Worm (Caenorhabditis elegans) whole organism, L2 larva: Measurements from ENCODE around the gene T16G1.6.

ENCODE experiments used
- R02D3.7 ChIP-seq: fragments of 150-350 bp; optimal IDR thresholded peaks from 2 replicates; lab custom pipeline; 2014; ENCODE audit warnings: missing biosample characterization, missing genetic modification characterization
- Y55F3AM.14 ChIP-seq: fragments of 200-800 bp; sonication (Bioruptor generic); optimal IDR thresholded peaks from 2 replicates; lab custom pipeline; 2018; ENCODE audit warnings: mild to moderate bottlenecking, missing genetic modification characterization, missing compliant biosample characterization
- ZK546.5 ChIP-seq: sonication (generic microtip); optimal IDR thresholded peaks from 2 replicates; lab custom pipeline; 2017; ENCODE audit warnings: missing biosample characterization, missing genetic modification characterization
- alr-1 ChIP-seq: fragments of 150-350 bp; optimal IDR thresholded peaks from 2 replicates; lab custom pipeline; 2014; ENCODE audit warnings: missing biosample characterization, missing genetic modification characterization
- aly-2 ChIP-seq: fragments of 150-350 bp; optimal IDR thresholded peaks from 2 replicates; lab custom pipeline; 2014; ENCODE audit warnings: missing biosample characterization, missing genetic modification characterization
- ama-1 ChIP-seq: fragments of 150-350 bp; optimal IDR thresholded peaks from 2 replicates; lab custom pipeline; 2018; ENCODE audit warnings: inconsistent platforms
- blmp-1 ChIP-seq: sonication (generic microtip); optimal IDR thresholded peaks from 2 replicates; lab custom pipeline; 2017; ENCODE audit warnings: missing genetic modification characterization, mild to moderate bottlenecking, missing compliant biosample characterization, antibody characterized with exemption, moderate library complexity; ENCODE audit not compliant: insufficient read depth
- ceh-16 ChIP-seq: fragments of 150-350 bp; optimal IDR thresholded peaks from 2 replicates; lab custom pipeline; 2014; ENCODE audit warnings: missing biosample characterization, missing genetic modification characterization
- ceh-82 ChIP-seq: fragments of 150-350 bp; optimal IDR thresholded peaks from 2 replicates; lab custom pipeline; 2014; ENCODE audit warnings: missing biosample characterization, missing genetic modification characterization
- crh-2 ChIP-seq: sonication (generic microtip); optimal IDR thresholded peaks from 2 replicates; lab custom pipeline; 2017; ENCODE audit warnings: missing biosample characterization, missing genetic modification characterization
- dmd-4 ChIP-seq: sonication (generic microtip); optimal IDR thresholded peaks from 2 replicates; lab custom pipeline; 2017; ENCODE audit warnings: missing biosample characterization, missing genetic modification characterization
- egl-27 ChIP-seq: sonication (generic microtip); optimal IDR thresholded peaks from 3 replicates; lab custom pipeline; 2017; ENCODE audit warnings: missing biosample characterization, missing genetic modification reagents, missing genetic modification characterization
- elt-1 ChIP-seq: fragments of 150-350 bp; optimal IDR thresholded peaks from 2 replicates; lab custom pipeline; 2014; ENCODE audit warnings: missing biosample characterization, missing genetic modification characterization
- fos-1 ChIP-seq: fragments of 150-350 bp; optimal IDR thresholded peaks from 2 replicates; lab custom pipeline; 2014; ENCODE audit warnings: missing biosample characterization, missing genetic modification characterization
- lin-11 ChIP-seq: fragments of 150-350 bp; sonication (generic microtip); optimal IDR thresholded peaks from 2 replicates; lab custom pipeline; 2014; ENCODE audit warnings: missing biosample characterization, missing genetic modification characterization, inconsistent platforms, mixed read lengths
- lin-13 ChIP-seq: fragments of 150-350 bp; optimal IDR thresholded peaks from 2 replicates; lab custom pipeline; 2014; ENCODE audit warnings: missing biosample characterization, missing genetic modification reagents, missing genetic modification characterization
- mab-5 ChIP-seq: fragments of 150-350 bp; optimal IDR thresholded peaks from 2 replicates; lab custom pipeline; 2014; ENCODE audit warnings: missing biosample characterization, missing genetic modification characterization
- mbf-1 ChIP-seq: sonication (generic microtip); optimal IDR thresholded peaks from 2 replicates; lab custom pipeline; 2017; ENCODE audit warnings: missing biosample characterization, missing genetic modification characterization
- mdl-1 ChIP-seq, 2 experiments: fragments of 150-350 bp in 1 of 2; sonication (generic microtip) in 1 of 2; optimal IDR thresholded peaks; 2 replicates each; lab custom pipeline; 2017; ENCODE audit warnings: missing biosample characterization in 2 of 2, missing genetic modification characterization in 2 of 2
- nhr-11 ChIP-seq: fragments of 150-350 bp; optimal IDR thresholded peaks from 2 replicates; lab custom pipeline; 2014; ENCODE audit warnings: missing biosample characterization, missing genetic modification characterization
- nhr-12 ChIP-seq: fragments of 150-350 bp; optimal IDR thresholded peaks from 2 replicates; lab custom pipeline; 2014; ENCODE audit warnings: missing biosample characterization, missing genetic modification characterization
- nhr-129 ChIP-seq: fragments of 150-350 bp; optimal IDR thresholded peaks from 2 replicates; lab custom pipeline; 2014; ENCODE audit warnings: missing biosample characterization, missing genetic modification characterization
- nhr-21 ChIP-seq: fragments of 150-350 bp; optimal IDR thresholded peaks from 2 replicates; lab custom pipeline; 2014; ENCODE audit warnings: missing biosample characterization, missing genetic modification characterization
- nhr-23 ChIP-seq: fragments of 150-350 bp; optimal IDR thresholded peaks from 2 replicates; lab custom pipeline; 2014; ENCODE audit warnings: missing biosample characterization, missing genetic modification reagents, missing genetic modification characterization
- nhr-25 ChIP-seq: fragments of 150-350 bp; sonication (generic microtip); optimal IDR thresholded peaks from 3 replicates; lab custom pipeline; 2014; ENCODE audit warnings: missing biosample characterization, missing genetic modification characterization
- nhr-77 ChIP-seq: fragments of 150-350 bp; optimal IDR thresholded peaks from 2 replicates; lab custom pipeline; 2014; ENCODE audit warnings: missing biosample characterization, missing genetic modification characterization
- sem-4 ChIP-seq: fragments of 150-350 bp; optimal IDR thresholded peaks from 2 replicates; lab custom pipeline; 2014; ENCODE audit warnings: missing biosample characterization, missing genetic modification reagents, missing genetic modification characterization
- skn-1 ChIP-seq: sonication (generic microtip); optimal IDR thresholded peaks from 2 replicates; lab custom pipeline; 2017; ENCODE audit warnings: missing biosample characterization, missing genetic modification characterization
- sma-3 ChIP-seq: sonication (generic microtip); optimal IDR thresholded peaks from 2 replicates; lab custom pipeline; 2016; ENCODE audit warnings: missing genetic modification reagents, missing genetic modification characterization, missing compliant biosample characterization
- sma-9 ChIP-seq, 2 experiments: fragments of 150-350 bp in 1 of 2; sonication (generic microtip) in 1 of 2; optimal IDR thresholded peaks; 2 replicates each; lab custom pipeline; 2014 to 2016; ENCODE audit warnings: missing genetic modification characterization in 2 of 2, mild to moderate bottlenecking in 1 of 2, missing biosample characterization in 1 of 2, missing compliant biosample characterization in 1 of 2, missing genetic modification reagents in 1 of 2, moderate library complexity in 1 of 2
- snpc-4 ChIP-seq: fragments of 150-350 bp; optimal IDR thresholded peaks from 2 replicates; lab custom pipeline; 2014; ENCODE audit warnings: missing biosample characterization, missing genetic modification characterization
- unc-39 ChIP-seq: fragments of 150-350 bp; optimal IDR thresholded peaks from 2 replicates; lab custom pipeline; 2014; ENCODE audit warnings: missing biosample characterization, missing genetic modification characterization
- unc-55 ChIP-seq: fragments of 150-350 bp; sonication (generic microtip); optimal IDR thresholded peaks from 3 replicates; lab custom pipeline; 2014; ENCODE audit warnings: missing biosample characterization, missing genetic modification reagents, missing genetic modification characterization
- unc-62 ChIP-seq: fragments of 150-350 bp; optimal IDR thresholded peaks from 2 replicates; lab custom pipeline; 2014; ENCODE audit warnings: missing biosample characterization, missing genetic modification reagents, missing genetic modification characterization
- ztf-1 ChIP-seq: fragments of 200-800 bp; sonication (Bioruptor generic); conservative IDR thresholded peaks from 2 replicates; pipeline ENCODE4 v1.3.6; 2022; ENCODE audit warnings: missing genetic modification characterization, missing compliant biosample characterization
- ztf-11 ChIP-seq: sonication (generic microtip); optimal IDR thresholded peaks from 2 replicates; lab custom pipeline; 2017; ENCODE audit warnings: missing biosample characterization, missing genetic modification characterization
- ztf-4 ChIP-seq: fragments of 150-350 bp; optimal IDR thresholded peaks from 2 replicates; lab custom pipeline; 2014; ENCODE audit warnings: missing biosample characterization, missing genetic modification characterization

T16G1.6 gene

DNA sequence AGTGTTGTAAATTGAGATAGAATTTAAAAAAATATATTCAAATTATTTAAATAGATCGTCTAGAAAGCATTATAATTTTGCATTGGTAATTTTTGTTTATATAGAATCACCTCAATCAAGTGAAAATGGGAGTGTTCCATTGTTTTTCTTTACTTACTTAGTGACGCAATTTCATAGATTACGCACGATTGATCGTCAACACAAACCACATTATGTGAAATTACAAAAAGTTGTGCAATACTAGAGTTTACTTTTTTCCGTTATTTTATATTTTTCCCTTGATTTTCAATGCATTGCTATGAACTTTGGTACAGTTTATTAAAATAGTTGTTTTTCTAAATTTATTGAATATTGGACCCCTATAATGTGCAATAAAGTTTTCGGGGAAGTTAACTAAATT, 2.5 kb upstream of the T16G1.6 start, which contains the start of gene T16G1.5:
T16G1.5 (minus strand) TSS at position 119 of the 400 bp plus-strand sequence.
- no peak for TF ChIP-seq dmd-4
- TF ChIP-seq unc-39: no peak
- no peak for TF ChIP-seq sma-3
- no peak for TF ChIP-seq alr-1 (tag; lab: Kevin White, UChicago)
- peak; percentile 41 for TF ChIP-seq fos-1 (tag; lab: Kevin White, UChicago)

DNA sequence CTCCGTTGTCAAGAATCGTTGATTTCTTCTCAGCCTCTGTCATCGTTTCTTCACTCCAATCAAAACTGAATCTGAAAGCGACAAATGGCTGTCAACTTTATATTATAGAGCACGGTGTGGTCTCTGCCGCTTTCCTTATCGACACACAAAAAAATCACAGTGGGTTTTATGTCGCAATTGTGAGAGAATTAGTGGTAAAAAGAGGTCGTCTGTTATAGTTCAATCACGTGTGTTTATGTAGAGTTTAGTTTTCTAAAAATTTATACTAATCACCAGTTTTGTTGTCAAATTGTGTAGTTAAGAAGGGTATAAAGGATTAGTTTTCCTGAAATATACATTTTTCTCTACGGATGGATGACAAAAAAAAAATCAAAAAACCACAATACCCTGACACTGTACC, 2.0 kb downstream of the T16G1.6 start, which contains the start of gene T16G1.7:
T16G1.7 (minus strand) TSS at position 137 of the 400 bp plus-strand sequence.
- TF ChIP-seq ztf-1 (GFP tag; lab: Robert Waterston, UW): no peak
- TF ChIP-seq sma-9 (GFP tag; optimal IDR thresholded peaks at IDR 0.05; lab: Kevin White, UChicago): peak; percentile 72
- no peak for TF ChIP-seq sma-9 (tag; optimal IDR thresholded peaks at IDR 0.05; lab: Kevin White, UChicago)
- TF ChIP-seq fos-1 (tag; lab: Kevin White, UChicago): peak; percentile 67

DNA sequence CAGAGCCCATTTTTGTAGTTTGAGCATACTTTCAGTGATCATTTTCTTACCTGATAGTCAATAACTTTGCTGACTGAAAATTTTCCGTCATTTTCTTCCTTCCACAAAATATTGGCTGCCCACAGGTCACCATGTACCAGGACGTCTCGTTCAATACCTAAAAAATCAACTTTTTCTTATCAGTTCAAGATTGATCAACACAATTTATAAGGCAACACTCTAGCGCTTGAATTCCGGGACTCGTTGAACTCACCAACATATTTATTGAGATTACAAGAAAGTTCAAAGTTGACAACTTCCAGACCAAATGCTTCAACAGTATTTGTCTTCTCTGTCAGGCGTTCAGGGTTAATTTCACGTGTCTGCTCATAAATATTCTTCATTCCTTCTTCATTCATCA, 3.3 kb downstream of the T16G1.6 start:
- TF ChIP-seq ama-1 (lab: Kevin White, UChicago): no peak
- TF ChIP-seq fos-1 (tag; lab: Kevin White, UChicago): peak; percentile 35
- TF ChIP-seq ztf-1 (GFP tag; lab: Robert Waterston, UW): no peak
- no peak for TF ChIP-seq sma-3

DNA sequence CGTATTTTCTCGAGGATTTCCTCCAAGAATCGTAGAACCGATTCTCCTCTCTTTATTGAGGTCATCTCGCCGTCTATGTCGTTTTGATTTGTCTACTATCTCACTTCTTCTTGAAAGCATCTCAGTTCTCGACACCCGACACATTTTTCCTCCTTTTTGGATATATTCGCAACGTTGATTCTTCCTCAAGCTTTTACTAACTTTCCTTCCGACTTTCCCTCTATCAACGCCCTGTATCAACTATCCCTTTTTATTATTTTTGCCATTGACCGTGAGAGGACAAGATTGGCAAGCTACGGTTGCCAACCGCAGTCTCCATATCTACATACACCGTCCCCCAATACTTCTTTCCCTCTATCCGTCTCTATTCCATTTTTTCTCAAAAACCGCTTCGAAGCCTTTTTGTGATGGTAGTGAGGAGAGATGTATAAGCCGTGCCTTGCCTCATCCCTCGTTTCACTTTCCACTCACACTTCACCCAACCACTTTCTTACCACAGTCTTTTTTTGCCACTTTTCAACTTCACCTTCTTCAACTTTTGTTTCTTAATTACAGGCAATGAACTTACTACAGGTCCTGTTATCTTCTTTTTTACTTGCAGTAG, 7.9 kb downstream of the T16G1.6 start, which contains the start of gene T16G1.2:
T16G1.2 (plus strand) TSS at position 554 of the 604 bp plus-strand sequence.
- TF ChIP-seq fos-1 (tag; lab: Kevin White, UChicago) (no peak), blmp-1 (tag; lab: Kevin White, UChicago) (peak; percentile 21)

DNA sequence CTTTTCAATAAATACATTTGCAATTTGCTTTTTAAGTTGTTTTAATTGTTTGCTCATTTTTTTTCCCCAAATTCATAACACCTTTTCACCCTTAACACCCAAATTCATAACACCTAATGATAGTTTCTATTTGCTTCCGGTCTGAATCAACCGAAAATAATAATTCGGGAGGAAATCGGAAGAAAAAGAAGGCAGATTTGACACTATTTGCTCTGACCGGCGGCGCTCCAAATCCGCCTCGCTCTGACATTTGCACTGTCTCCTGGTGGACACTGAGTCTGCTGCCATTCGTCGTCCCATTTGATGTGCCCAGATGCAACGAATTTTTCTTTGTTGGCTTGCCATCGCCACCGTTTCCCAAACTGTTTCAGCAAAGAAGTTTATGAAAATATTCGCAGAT, 12.8 kb downstream of the T16G1.6 start, which contains the start of gene pqn-67:
pqn-67 (plus strand) TSS at position 301 of the 400 bp plus-strand sequence.
- TF ChIP-seq Y55F3AM.14 (GFP tag; lab: Kevin White, UChicago) (no peak), unc-62 (GFP tag; lab: Kevin White, UChicago) (no peak), alr-1 (tag; lab: Kevin White, UChicago) (no peak), dmd-4 (no peak), nhr-23 (tag; lab: Kevin White, UChicago) (no peak), snpc-4 (tag; lab: Kevin White, UChicago) (no peak), sma-9 (GFP tag; optimal IDR thresholded peaks at IDR 0.05; lab: Kevin White, UChicago) (no peak), sma-9 (tag; optimal IDR thresholded peaks at IDR 0.05; lab: Kevin White, UChicago) (no peak), unc-55 (GFP tag; lab: Kevin White, UChicago) (no peak), skn-1 (no peak), mdl-1 (tag; optimal IDR thresholded peaks at IDR 0.05; lab: Kevin White, UChicago) (no peak)

DNA sequence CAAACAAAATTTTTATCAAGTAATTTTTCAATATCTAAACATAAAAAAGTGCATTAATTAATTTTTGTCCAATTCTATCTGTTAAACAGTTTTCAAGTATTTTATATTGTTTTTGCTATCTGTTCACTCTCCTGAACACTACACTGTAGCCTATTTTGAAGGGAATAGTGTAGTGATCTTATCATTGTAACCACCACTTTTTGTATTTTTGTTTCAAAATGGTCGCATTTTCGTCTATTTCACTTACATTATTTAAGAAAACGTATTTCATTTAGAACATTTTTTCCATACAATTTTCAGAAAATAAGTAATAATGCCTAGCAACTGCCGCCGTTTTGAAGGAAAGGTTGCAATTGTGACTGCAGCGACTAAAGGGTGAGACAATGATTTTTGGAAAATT, 14.7 kb downstream of the T16G1.6 start, which contains the start of gene dhrs-4:
dhrs-4 (plus strand) TSS at position 301 of the 400 bp plus-strand sequence.
- TF ChIP-seq nhr-25 (tag; lab: Kevin White, UChicago) (no peak), aly-2 (no peak), ceh-82 (tag; lab: Kevin White, UChicago) (no peak), nhr-21 (tag; lab: Kevin White, UChicago) (no peak), nhr-129 (tag; lab: Kevin White, UChicago) (no peak), egl-27 (tag; lab: Kevin White, UChicago) (no peak), sem-4 (tag; lab: Kevin White, UChicago) (no peak), alr-1 (tag; lab: Kevin White, UChicago) (no peak), ztf-11 (tag; lab: Kevin White, UChicago) (no peak), sma-9 (GFP tag; optimal IDR thresholded peaks at IDR 0.05; lab: Kevin White, UChicago) (no peak), sma-9 (tag; optimal IDR thresholded peaks at IDR 0.05; lab: Kevin White, UChicago) (no peak), ztf-1 (GFP tag; lab: Robert Waterston, UW) (no peak), ZK546.5 (tag; lab: Kevin White, UChicago) (no peak)

DNA sequence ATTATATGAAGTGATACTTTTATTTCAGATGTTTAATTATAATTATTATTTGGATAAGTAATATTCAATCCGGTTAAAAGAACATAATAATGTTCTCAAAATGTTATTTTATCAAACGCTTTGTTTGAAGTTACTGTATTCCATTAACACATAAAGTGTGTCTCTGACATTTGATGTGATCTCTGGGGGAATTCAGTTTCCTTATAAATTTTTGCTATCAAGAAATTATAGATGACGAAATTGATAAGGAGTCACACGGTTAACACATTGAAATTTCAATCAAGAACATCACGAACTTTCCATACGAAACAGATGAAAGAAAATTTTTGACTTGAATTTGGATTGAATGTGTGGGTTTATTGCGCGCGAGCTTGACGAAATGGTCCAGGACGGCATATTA, 15.3 kb downstream of the T16G1.6 start:
- TF ChIP-seq R02D3.7 (tag; lab: Kevin White, UChicago) (no peak), crh-2 (tag; lab: Kevin White, UChicago) (peak; percentile 43), ceh-82 (tag; lab: Kevin White, UChicago) (no peak), ceh-16 (no peak), mbf-1 (tag; lab: Kevin White, UChicago) (no peak), ztf-1 (GFP tag; lab: Robert Waterston, UW) (no peak), nhr-11 (no peak), nhr-129 (tag; lab: Kevin White, UChicago) (no peak), unc-55 (GFP tag; lab: Kevin White, UChicago) (no peak), sma-3 (no peak), ztf-4 (tag; lab: Kevin White, UChicago) (no peak), nhr-12 (tag; lab: Kevin White, UChicago) (no peak), elt-1 (tag; lab: Kevin White, UChicago) (no peak), sem-4 (tag; lab: Kevin White, UChicago) (no peak), lin-11 (no peak), aly-2 (no peak), Y55F3AM.14 (GFP tag; lab: Kevin White, UChicago) (no peak), mab-5 (tag; lab: Kevin White, UChicago) (no peak), skn-1 (no peak), fos-1 (tag; lab: Kevin White, UChicago) (peak; percentile 73), lin-13 (no peak), nhr-77 (no peak)
